Fruit fly (Drosophila melanogaster): ENCODE data around the gene NPFR.
A peak's percentile ranks its signal among the peaks of the same experiment; 100 is the strongest.

NPFR gene

DNA sequence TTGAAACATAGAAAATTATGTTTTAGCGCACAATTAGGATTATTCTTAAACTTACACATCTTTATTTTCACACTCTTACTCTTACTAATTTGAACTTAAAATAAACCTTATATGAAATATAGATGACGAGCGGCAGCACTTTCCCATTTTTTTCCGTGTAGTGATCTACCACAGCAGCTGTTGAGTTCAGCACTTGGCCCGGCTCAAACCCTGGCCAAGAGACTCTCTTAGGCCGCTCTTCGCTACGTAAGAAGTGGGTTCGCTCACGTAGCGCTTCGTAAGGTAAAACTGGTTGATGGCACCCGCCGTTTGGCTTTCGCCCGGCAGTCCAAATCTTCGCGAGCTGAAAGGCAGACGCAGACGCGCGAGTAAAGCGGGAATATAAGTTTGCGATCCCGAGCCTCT, 11.4 kb downstream of the NPFR start, which contains the start of gene Osi24 (continued):
- TF ChIP-seq row (GFP tag; IDR thresholded peaks at IDR 0.05) (peak; percentile 69; the same call in 2 of the 3 replicates), Awh (GFP tag; IDR thresholded peaks at IDR 0.05) (peak; percentile 82), CG12155 (GFP tag; optimal IDR thresholded peaks at IDR 0.05) (peak; percentile 11), CG11504 (tag; optimal IDR thresholded peaks at IDR 0.05) (peak; percentile 63), pfk (GFP tag; optimal IDR thresholded peaks at IDR 0.05) (no peak), CG31441 (GFP tag; IDR thresholded peaks at IDR 0.05) (peak; percentile 73), ind (GFP tag; optimal IDR thresholded peaks at IDR 0.05) (peak; percentile 36), phol (tag; optimal IDR thresholded peaks at IDR 0.05) (peak; percentile 58), en (GFP tag; optimal IDR thresholded peaks at IDR 0.05) (peak; percentile 53), CG3847 (GFP tag; IDR thresholded peaks at IDR 0.05) (peak; percentile 49), CG7839 (tag; optimal IDR thresholded peaks at IDR 0.05) (peak; percentile 54), CG11247 (GFP tag; IDR thresholded peaks at IDR 0.05) (0 out of 2 replicates have a peak, but pooled peaks have one; percentile 22), H2.0 (GFP tag; IDR thresholded peaks at IDR 0.05) (peak; percentile 59), Sox102F (GFP tag; optimal IDR thresholded peaks at IDR 0.05) (peak; percentile 83), hkb (optimal IDR thresholded peaks at IDR 0.05) (no peak), hkb (GFP tag; IDR thresholded peaks at IDR 0.05) (peak; percentile 68), dati (GFP tag; IDR thresholded peaks at IDR 0.05) (peak; percentile 53; the same call in 1 of the 2 replicates), dpn (GFP tag; optimal IDR thresholded peaks at IDR 0.05) (peak; percentile 12 to 46), Side (GFP tag; optimal IDR thresholded peaks at IDR 0.05) (peak; percentile 37), CG17328 (GFP tag; IDR thresholded peaks at IDR 0.05) (peak; percentile 67), oc (tag; optimal IDR thresholded peaks at IDR 0.05) (peak; percentile 55), CG18599 (GFP tag; optimal IDR thresholded peaks at IDR 0.05) (peak; percentile 38), NK7.1 (GFP tag; optimal IDR thresholded peaks at IDR 0.05) (no peak), CG4820 (GFP tag; optimal IDR thresholded peaks at IDR 0.05) (peak; percentile 42), pzg (GFP tag; optimal IDR thresholded peaks at IDR 0.05) (no peak), CG15269 (tag; optimal IDR thresholded peaks at IDR 0.05) (peak; percentile 34), dysf (GFP tag; IDR thresholded peaks at IDR 0.05) (peak; percentile 66), CG8281 (tag; optimal IDR thresholded peaks at IDR 0.05) (no peak), GATAe (GFP tag; conservative IDR thresholded peaks at IDR 0.05) (no peak), tio (GFP tag; optimal IDR thresholded peaks at IDR 0.05) (peak; percentile 53), CG1529 (GFP tag; optimal IDR thresholded peaks at IDR 0.05) (peak; percentile 42), CG7357 (GFP tag; IDR thresholded peaks at IDR 0.05) (peak; percentile 48; the same call in 1 of the 3 replicates), CG4617 (GFP tag; optimal IDR thresholded peaks at IDR 0.05; ENCODE audit: borderline replicate concordance) (no peak), Xrp1 (GFP tag; IDR thresholded peaks at IDR 0.05) (peak; percentile 74), bbx (GFP tag; IDR thresholded peaks at IDR 0.05; ENCODE audit: partially characterized antibody) (no peak), bsh (GFP tag; optimal IDR thresholded peaks at IDR 0.05) (peak; percentile 62 to 63), Myb (GFP tag; optimal IDR thresholded peaks at IDR 0.05) (peak; percentile 15), al (GFP tag; IDR thresholded peaks at IDR 0.05) (peak; percentile 22; the same call in 1 of the 2 replicates), bab2 (GFP tag; optimal IDR thresholded peaks at IDR 0.05) (peak; percentile 33), Six4 (GFP tag; optimal IDR thresholded peaks at IDR 0.05) (peak; percentile 36), mam (GFP tag; optimal IDR thresholded peaks at IDR 0.05) (peak; percentile 44), CG18262 (tag; optimal IDR thresholded peaks at IDR 0.05) (peak; percentile 56), CG9437 (GFP tag; optimal IDR thresholded peaks at IDR 0.05) (peak; percentile 94), CG8478 (optimal IDR thresholded peaks at IDR 0.05) (no peak), chif (GFP tag; optimal IDR thresholded peaks at IDR 0.05) (peak; percentile 42 to 44), fd96Cb (tag; optimal IDR thresholded peaks at IDR 0.05) (peak; percentile 54), Hr78 (GFP tag; optimal IDR thresholded peaks at IDR 0.05) (peak in 1 of 2 experiments; percentile 41), ci (GFP tag; IDR thresholded peaks at IDR 0.05) (peak; percentile 86), CG14441 (GFP tag; IDR thresholded peaks at IDR 0.05) (peak; percentile 73), lmd (GFP tag; IDR thresholded peaks at IDR 0.05) (peak; percentile 52), CG13775 (GFP tag; optimal IDR thresholded peaks at IDR 0.05) (no peak)

Measured in whole organism, embryonic.